Worm (Caenorhabditis elegans): Measurements from ENCODE around the gene H35B03.1.

The H35B03.1 gene

DNA sequence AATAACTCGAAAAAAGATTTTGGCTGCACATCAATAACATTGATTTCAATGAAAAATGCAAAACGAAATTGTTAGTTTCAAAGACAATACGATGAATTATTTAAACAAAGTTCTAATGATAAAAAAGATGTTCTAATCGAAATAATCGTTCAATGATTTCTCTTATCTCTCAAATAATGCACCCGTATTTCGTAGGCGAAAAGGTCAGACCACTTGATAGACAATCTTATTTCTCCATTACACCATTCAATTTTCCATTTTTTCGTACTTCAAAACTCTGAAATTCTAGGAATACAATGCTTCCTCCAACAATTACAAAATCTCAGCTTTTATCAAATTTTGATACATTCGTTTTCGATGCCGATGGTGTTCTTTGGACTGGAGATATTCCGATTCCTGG lies 18.7 kb downstream of the H35B03.1 start, which contains the start of gene C45E5.1:
Gene C45E5.1 (plus strand): TSS at position 290 of the 400 bp plus-strand sequence.
- TF ChIP-seq nhr-20 (tag; optimal IDR thresholded peaks at IDR 0.05) (no peak), lin-15B (tag; optimal IDR thresholded peaks at IDR 0.05) (no peak), dpl-1 (GFP tag; optimal IDR thresholded peaks at IDR 0.05) (no peak), Y116A8C.19 (tag; optimal IDR thresholded peaks at IDR 0.05; ENCODE audit: borderline replicate concordance) (no peak), nhr-28 (tag; optimal IDR thresholded peaks at IDR 0.05) (no peak), tlp-1 (tag; optimal IDR thresholded peaks at IDR 0.05) (no peak), isw-1 (GFP tag; IDR thresholded peaks at IDR 0.05) (no peak), lin-14 (GFP tag; optimal IDR thresholded peaks at IDR 0.05) (no peak), egl-13 (tag; optimal IDR thresholded peaks at IDR 0.05) (no peak), snu-23 (GFP tag; optimal IDR thresholded peaks at IDR 0.05) (no peak), zag-1 (tag; optimal IDR thresholded peaks at IDR 0.05) (no peak), sptf-1 (tag; optimal IDR thresholded peaks at IDR 0.05) (no peak), nhr-90 (tag; optimal IDR thresholded peaks at IDR 0.05; ENCODE audit: poor library complexity) (no peak), rnt-1 (tag; optimal IDR thresholded peaks at IDR 0.05) (no peak), ceh-63 (GFP tag; optimal IDR thresholded peaks at IDR 0.05) (no peak), xbp-1 (tag; optimal IDR thresholded peaks at IDR 0.05) (no peak), aha-1 (tag; optimal IDR thresholded peaks at IDR 0.05) (no peak)

DNA sequence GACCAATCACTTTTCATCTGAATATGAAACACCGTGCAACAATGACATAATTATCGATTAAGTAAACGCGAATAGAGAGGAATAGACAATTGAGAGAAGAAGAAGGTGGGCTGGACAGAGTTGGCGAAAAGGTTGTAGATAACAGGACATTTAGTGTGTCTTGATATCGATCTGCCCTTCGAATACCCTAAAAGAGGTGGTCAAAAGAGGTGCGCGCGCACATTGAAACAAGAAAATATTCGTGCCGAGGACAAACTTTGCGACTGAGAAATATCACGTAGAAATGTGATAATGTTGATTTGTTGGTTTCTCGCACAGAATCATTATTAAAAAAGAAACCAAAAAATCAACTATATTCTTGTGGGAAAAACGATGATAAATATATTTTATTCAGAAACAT lies 24.5 kb downstream of the H35B03.1 start:
- TF ChIP-seq nhr-85 (tag) (peak; percentile 76), ets-5 (GFP tag; IDR thresholded peaks at IDR 0.05) (no peak), tbx-2 (tag; optimal IDR thresholded peaks at IDR 0.05) (peak; percentile 24), C16A3.4 (tag; optimal IDR thresholded peaks at IDR 0.05) (no peak), nhr-19 (GFP tag; conservative IDR thresholded peaks at IDR 0.05) (peak; percentile 15), fkh-8 (tag; optimal IDR thresholded peaks at IDR 0.05) (no peak), snu-23 (GFP tag; optimal IDR thresholded peaks at IDR 0.05) (peak; percentile 41), alr-1 (tag; optimal IDR thresholded peaks at IDR 0.05; ENCODE audit: borderline replicate concordance) (no peak), nhr-71 (tag; optimal IDR thresholded peaks at IDR 0.05) (peak; percentile 48), elt-3 (tag; optimal IDR thresholded peaks at IDR 0.05) (peak in 1 of 6 experiments; percentile 29), xbp-1 (tag; optimal IDR thresholded peaks at IDR 0.05) (no peak), grh-1 (GFP tag; IDR thresholded peaks at IDR 0.05) (0 out of 2 replicates have a peak, but pooled peaks have one; percentile 14), nhr-20 (tag; optimal IDR thresholded peaks at IDR 0.05) (peak; percentile 87), lin-14 (GFP tag; optimal IDR thresholded peaks at IDR 0.05) (peak; percentile 65), blmp-1 (tag; optimal IDR thresholded peaks at IDR 0.05) (peak; percentile 18), unc-30 (tag; optimal IDR thresholded peaks at IDR 0.05) (no peak), pag-3 (tag; optimal IDR thresholded peaks at IDR 0.05; ENCODE audit: borderline replicate concordance, insufficient read depth) (no peak), fkh-10 (GFP tag; optimal IDR thresholded peaks at IDR 0.05) (no peak), nhr-90 (tag; optimal IDR thresholded peaks at IDR 0.05; ENCODE audit: poor library complexity) (peak; percentile 26)

DNA sequence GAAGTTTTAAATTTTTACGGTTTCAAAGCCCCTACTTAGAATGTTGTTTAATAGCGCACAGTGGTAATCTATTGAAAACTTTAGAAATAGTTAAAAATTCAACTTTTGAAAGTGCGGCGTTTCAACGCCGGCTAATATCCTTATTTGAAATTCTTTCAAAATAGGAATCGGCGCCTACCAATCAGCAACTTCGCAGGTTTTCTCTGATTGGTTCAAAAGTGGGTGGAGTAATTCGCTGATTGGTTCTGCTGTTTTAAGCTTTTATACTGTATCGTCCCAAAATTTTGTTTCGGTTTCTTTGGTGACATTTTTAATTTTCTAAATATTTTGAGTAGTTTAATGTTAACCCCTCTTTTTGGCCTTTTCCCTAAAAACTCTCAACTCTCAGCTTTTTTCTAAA lies 26.6 kb downstream of the H35B03.1 start:
- TF ChIP-seq nhr-77 (tag; optimal IDR thresholded peaks at IDR 0.05) (no peak), lir-3 (tag; optimal IDR thresholded peaks at IDR 0.05; ENCODE audit: poor library complexity) (no peak), snu-23 (GFP tag; optimal IDR thresholded peaks at IDR 0.05) (no peak), efl-3 (GFP tag; optimal IDR thresholded peaks at IDR 0.05) (no peak), irx-1 (tag; optimal IDR thresholded peaks at IDR 0.05) (no peak), ztf-4 (tag; optimal IDR thresholded peaks at IDR 0.05) (no peak), ets-5 (GFP tag; IDR thresholded peaks at IDR 0.05) (no peak), ceh-90 (tag; optimal IDR thresholded peaks at IDR 0.05) (no peak), nhr-28 (tag; optimal IDR thresholded peaks at IDR 0.05) (no peak), egl-13 (tag; optimal IDR thresholded peaks at IDR 0.05) (no peak), nhr-237 (tag; optimal IDR thresholded peaks at IDR 0.05) (no peak), rnt-1 (tag; optimal IDR thresholded peaks at IDR 0.05) (no peak), zag-1 (tag; optimal IDR thresholded peaks at IDR 0.05) (no peak), jun-1 (tag; optimal IDR thresholded peaks at IDR 0.05) (no peak), pqm-1 (tag; optimal IDR thresholded peaks at IDR 0.05) (no peak)

Data from whole organism, L1 larva.